Fruit fly (Drosophila melanogaster) Kc167 (cell line): Measurements from ENCODE around the gene Rim.

Experiments
- Myc ChIP-seq: fragments of >200 bp; optimal IDR thresholded peaks from 2 replicates; lab custom pipeline; 2017; ENCODE audit warnings: missing external identifiers
- Sin3A ChIP-seq: fragments of >200 bp; optimal IDR thresholded peaks from 2 replicates; lab custom pipeline; 2018; ENCODE audit warnings: missing external identifiers
- h ChIP-seq: fragments of >200 bp; optimal IDR thresholded peaks from 3 replicates; lab custom pipeline; 2018; ENCODE audit warnings: missing external identifiers
- insv ChIP-seq: fragments of >200 bp; optimal IDR thresholded peaks from 3 replicates; lab custom pipeline; 2018; ENCODE audit warnings: missing external identifiers
- psq ChIP-seq: fragments of >200 bp; optimal IDR thresholded peaks from 2 replicates; lab custom pipeline; 2017; ENCODE audit warnings: missing external identifiers
- ttk ChIP-seq: sonication (Bioruptor generic); optimal IDR thresholded peaks from 2 replicates; lab custom pipeline; 2017; ENCODE audit warnings: missing external identifiers

Rim gene

dm6 chr3R:17917871-17918499 is 1.6 kb upstream of the Rim start:
- TF ChIP-seq psq (lab: Kevin White, UChicago) (no peak), insv (lab: Kevin White, UChicago) (no peak), Sin3A (lab: Kevin White, UChicago) (no peak), Myc (lab: Kevin White, UChicago) (no peak), ttk (lab: Kevin White, UChicago) (no peak), h (lab: Kevin White, UChicago) (no peak)

dm6 chr3R:17911076-17911475 is 5.3 kb downstream of the Rim start, which contains the start of gene CG43445:
Gene CG43445 (plus strand): TSS chr3R:17911376.
- no peak for TF ChIP-seq Sin3A (lab: Kevin White, UChicago)
- TF ChIP-seq insv (lab: Kevin White, UChicago): no peak
- no peak for TF ChIP-seq ttk (lab: Kevin White, UChicago)
- TF ChIP-seq h (lab: Kevin White, UChicago): no peak
- no peak for TF ChIP-seq Myc (lab: Kevin White, UChicago)
- no peak for TF ChIP-seq psq (lab: Kevin White, UChicago)

dm6 chr3R:17906145-17906544 is 10.2 kb downstream of the Rim start, which contains the start of gene CG12347:
Gene CG12347 (plus strand): TSS chr3R:17906445.
- TF ChIP-seq psq (lab: Kevin White, UChicago): no peak

- no peak for TF ChIP-seq Myc (lab: Kevin White, UChicago)
- no peak for TF ChIP-seq psq (lab: Kevin White, UChicago)
- TF ChIP-seq ttk (lab: Kevin White, UChicago): no peak
- no peak for TF ChIP-seq Sin3A (lab: Kevin White, UChicago)
- TF ChIP-seq insv (lab: Kevin White, UChicago): no peak
- no peak for TF ChIP-seq h (lab: Kevin White, UChicago)
These were observed 11.2 kb downstream of the Rim start for dm6 chr3R:17905148-17905547.

- no peak for TF ChIP-seq Sin3A (lab: Kevin White, UChicago)
- TF ChIP-seq psq (lab: Kevin White, UChicago): no peak
- TF ChIP-seq ttk (lab: Kevin White, UChicago): no peak
- TF ChIP-seq insv (lab: Kevin White, UChicago): no peak
- TF ChIP-seq Myc (lab: Kevin White, UChicago): no peak
- TF ChIP-seq h (lab: Kevin White, UChicago): no peak
These were observed 14.1 kb downstream of the Rim start for dm6 chr3R:17902233-17902632.

- TF ChIP-seq Myc (lab: Kevin White, UChicago): no peak
These were observed 15.3 kb downstream of the Rim start for dm6 chr3R:17901049-17901448.

dm6 chr3R:17897879-17898278 is 18.5 kb downstream of the Rim start:
- TF ChIP-seq Sin3A (lab: Kevin White, UChicago) (no peak), Myc (lab: Kevin White, UChicago) (no peak), psq (lab: Kevin White, UChicago) (no peak)

- no peak for TF ChIP-seq insv (lab: Kevin White, UChicago)
- no peak for TF ChIP-seq Sin3A (lab: Kevin White, UChicago)
- no peak for TF ChIP-seq psq (lab: Kevin White, UChicago)
- no peak for TF ChIP-seq h (lab: Kevin White, UChicago)
- TF ChIP-seq ttk (lab: Kevin White, UChicago): no peak
These were observed 19.1 kb downstream of the Rim start for dm6 chr3R:17897281-17897680.

dm6 chr3R:17891025-17891424 is 25.4 kb downstream of the Rim start:
- TF ChIP-seq h (lab: Kevin White, UChicago) (no peak), Sin3A (lab: Kevin White, UChicago) (no peak), ttk (lab: Kevin White, UChicago) (no peak), Myc (lab: Kevin White, UChicago) (no peak), psq (lab: Kevin White, UChicago) (no peak), insv (lab: Kevin White, UChicago) (no peak)

- TF ChIP-seq insv (lab: Kevin White, UChicago) (no peak), psq (lab: Kevin White, UChicago) (no peak), Myc (lab: Kevin White, UChicago) (no peak), h (lab: Kevin White, UChicago) (no peak), ttk (lab: Kevin White, UChicago) (no peak), Sin3A (lab: Kevin White, UChicago) (no peak)
These were observed 35.3 kb downstream of the Rim start for dm6 chr3R:17881074-17881473.

dm6 chr3R:17861878-17862662 is 54.3 kb downstream of the Rim start:
- no peak for TF ChIP-seq psq (lab: Kevin White, UChicago)
- TF ChIP-seq Sin3A (lab: Kevin White, UChicago): no peak
- no peak for TF ChIP-seq ttk (lab: Kevin White, UChicago)
- no peak for TF ChIP-seq insv (lab: Kevin White, UChicago)
- TF ChIP-seq h (lab: Kevin White, UChicago): no peak
- no peak for TF ChIP-seq Myc (lab: Kevin White, UChicago)

- TF ChIP-seq ttk (lab: Kevin White, UChicago) (no peak), h (lab: Kevin White, UChicago) (no peak), insv (lab: Kevin White, UChicago) (no peak), Sin3A (lab: Kevin White, UChicago) (no peak), psq (lab: Kevin White, UChicago) (no peak), Myc (lab: Kevin White, UChicago) (no peak)
These were observed 67.2 kb downstream of the Rim start for dm6 chr3R:17849178-17849577.
